Worm (Caenorhabditis elegans) whole organism, L4 larva: ENCODE results near the gene txbp-3.
A peak's percentile ranks its signal among the peaks of the same experiment; 100 is the strongest.

Experiments
- F26F4.8 ChIP-seq: fragments of 200-800 bp; sonication (Bioruptor generic); conservative IDR thresholded peaks from 2 replicates; pipeline ENCODE4 v1.3.6; 2022; ENCODE audit warnings: missing genetic modification characterization, missing compliant biosample characterization
- T26A8.4 ChIP-seq: fragments of 200-800 bp; sonication (Bioruptor generic); IDR thresholded peaks from 2 replicates; pipeline ENCODE4 v1.3.6; 2022; ENCODE audit warnings: missing genetic modification characterization, missing compliant biosample characterization
- Y5F2A.4 ChIP-seq: fragments of 200-800 bp; sonication (Bioruptor generic); optimal IDR thresholded peaks from 2 replicates; lab custom pipeline; 2018; ENCODE audit warnings: mild to moderate bottlenecking, missing genetic modification characterization, missing compliant biosample characterization
- ZK546.5 ChIP-seq, 2 experiments: sonication (generic microtip); optimal IDR thresholded peaks; 2 replicates each; lab custom pipeline; 2017; ENCODE audit warnings: missing biosample characterization in 2 of 2, missing genetic modification characterization in 2 of 2
- aha-1 ChIP-seq: fragments of 150-350 bp; peaks from one replicate; lab custom pipeline; 2014; ENCODE audit warnings: missing biosample characterization, missing genetic modification characterization
- aly-2 ChIP-seq: sonication (generic microtip); optimal IDR thresholded peaks from 2 replicates; lab custom pipeline; 2018; ENCODE audit warnings: missing biosample characterization, missing genetic modification characterization
- arid-1 ChIP-seq: fragments of 200-800 bp; sonication (Bioruptor generic); conservative IDR thresholded peaks from 2 replicates; pipeline ENCODE4 v1.3.6; 2022; ENCODE audit warnings: missing genetic modification reagents, missing genetic modification characterization, missing compliant biosample characterization
- attf-4 ChIP-seq: sonication (generic microtip); optimal IDR thresholded peaks from 3 replicates; lab custom pipeline; 2017; ENCODE audit warnings: missing biosample characterization, missing genetic modification characterization
- ceh-32 ChIP-seq: sonication (generic microtip); optimal IDR thresholded peaks from 2 replicates; lab custom pipeline; 2016; ENCODE audit warnings: mild to moderate bottlenecking, missing genetic modification characterization, missing compliant biosample characterization; ENCODE audit not compliant: poor library complexity
- ctbp-1 ChIP-seq: fragments of 200-800 bp; sonication (Bioruptor generic); IDR thresholded peaks from 2 replicates; pipeline ENCODE4 v1.3.6; 2022; ENCODE audit warnings: missing genetic modification reagents, missing genetic modification characterization, missing compliant biosample characterization
- daf-12 ChIP-seq: fragments of 150-350 bp; optimal IDR thresholded peaks from 2 replicates; lab custom pipeline; 2014; ENCODE audit warnings: missing biosample characterization, missing genetic modification reagents, missing genetic modification characterization
- daf-16 ChIP-seq, 3 experiments: sonication (generic microtip); optimal IDR thresholded peaks; 2 replicates each; lab custom pipeline; 2016 to 2017; ENCODE audit warnings: missing genetic modification characterization in 3 of 3, missing genetic modification reagents in 3 of 3, mild to moderate bottlenecking in 2 of 3, missing compliant biosample characterization in 2 of 3, missing biosample characterization in 1 of 3, moderate library complexity in 1 of 3
- dmd-6 ChIP-seq: fragments of 200-800 bp; sonication (Bioruptor generic); IDR thresholded peaks from 2 replicates; pipeline ENCODE4 v1.3.6; 2022; ENCODE audit warnings: missing genetic modification reagents, missing genetic modification characterization, missing compliant biosample characterization
- dmd-8 ChIP-seq: fragments of 200-800 bp; sonication (Bioruptor generic); IDR thresholded peaks from 2 replicates; pipeline ENCODE4 v1.3.6; 2022; ENCODE audit warnings: missing genetic modification characterization, missing compliant biosample characterization
- dve-1 ChIP-seq: sonication (generic microtip); optimal IDR thresholded peaks from 2 replicates; lab custom pipeline; 2017; ENCODE audit warnings: antibody characterized with exemption, mild to moderate bottlenecking, missing genetic modification characterization, missing compliant biosample characterization; ENCODE audit not compliant: insufficient read depth
- fos-1 ChIP-seq: fragments of 150-350 bp; optimal IDR thresholded peaks from 2 replicates; lab custom pipeline; 2014; ENCODE audit warnings: missing biosample characterization, missing genetic modification characterization
- hlh-11 ChIP-seq: fragments of 200-800 bp; sonication (Bioruptor generic); optimal IDR thresholded peaks from 2 replicates; lab custom pipeline; 2018; ENCODE audit warnings: mild to moderate bottlenecking, missing genetic modification characterization, missing compliant biosample characterization
- hlh-30 ChIP-seq: sonication (generic microtip); optimal IDR thresholded peaks from 2 replicates; lab custom pipeline; 2017; ENCODE audit warnings: antibody characterized with exemption, mild to moderate bottlenecking, missing genetic modification characterization, missing compliant biosample characterization; ENCODE audit not compliant: insufficient read depth
- hmg-1.1 ChIP-seq: fragments of 200-800 bp; sonication (Bioruptor generic); IDR thresholded peaks from 2 replicates; pipeline ENCODE4 v1.3.6; 2022; ENCODE audit warnings: missing genetic modification reagents, missing genetic modification characterization, missing compliant biosample characterization
- jun-1 ChIP-seq: fragments of 150-350 bp; optimal IDR thresholded peaks from 2 replicates; lab custom pipeline; 2014; ENCODE audit warnings: missing biosample characterization, missing genetic modification reagents, missing genetic modification characterization
- lim-7 ChIP-seq: fragments of 200-800 bp; sonication (Bioruptor generic); IDR thresholded peaks from 2 replicates; pipeline ENCODE4 v1.3.6; 2022; ENCODE audit warnings: missing genetic modification characterization, missing compliant biosample characterization
- lin-13 ChIP-seq: fragments of 150-350 bp; optimal IDR thresholded peaks from 2 replicates; lab custom pipeline; 2014; ENCODE audit warnings: missing biosample characterization, missing genetic modification reagents, missing genetic modification characterization
- lin-29 ChIP-seq: fragments of 200-800 bp; sonication (Bioruptor generic); IDR thresholded peaks from 2 replicates; pipeline ENCODE4 v1.3.6; 2022; ENCODE audit warnings: missing genetic modification reagents, missing genetic modification characterization, missing compliant biosample characterization
- madf-5 ChIP-seq, 2 experiments: fragments of 200-800 bp; sonication (Bioruptor generic); IDR thresholded peaks; 2 replicates each; pipeline ENCODE4 v1.3.6; 2022; ENCODE audit warnings: missing compliant biosample characterization in 2 of 2, missing genetic modification characterization in 2 of 2
- mdl-1 ChIP-seq, 2 experiments: fragments of 150-350 bp in 1 of 2; sonication (generic microtip) in 1 of 2; optimal IDR thresholded peaks; 2 replicates each; lab custom pipeline; 2014 to 2017; ENCODE audit warnings: missing biosample characterization in 2 of 2, missing genetic modification characterization in 2 of 2
- mep-1 ChIP-seq: fragments of 150-350 bp; sonication (generic microtip); optimal IDR thresholded peaks from 3 replicates; lab custom pipeline; 2014; ENCODE audit warnings: missing biosample characterization, missing genetic modification characterization
- mes-2 ChIP-seq: sonication (generic microtip); optimal IDR thresholded peaks from 2 replicates; lab custom pipeline; 2016; ENCODE audit warnings: missing genotype, mild to moderate bottlenecking, missing genetic modification characterization, missing compliant biosample characterization; ENCODE audit not compliant: poor library complexity, severe bottlenecking
- nhr-102 ChIP-seq: sonication (generic microtip); optimal IDR thresholded peaks from 2 replicates; lab custom pipeline; 2016; ENCODE audit warnings: mild to moderate bottlenecking, missing genetic modification characterization, moderate library complexity, missing compliant biosample characterization
- nhr-11 ChIP-seq: fragments of 150-350 bp; optimal IDR thresholded peaks from 2 replicates; lab custom pipeline; 2014; ENCODE audit warnings: missing biosample characterization, missing genetic modification characterization
- nhr-111 ChIP-seq: fragments of 200-800 bp; sonication (Bioruptor generic); optimal IDR thresholded peaks from 2 replicates; lab custom pipeline; 2018; ENCODE audit warnings: mild to moderate bottlenecking, missing genetic modification characterization, missing compliant biosample characterization
- nhr-28 ChIP-seq: fragments of 150-350 bp; optimal IDR thresholded peaks from 2 replicates; lab custom pipeline; 2014; ENCODE audit warnings: missing biosample characterization, missing genetic modification characterization
- nhr-42 ChIP-seq: fragments of 200-800 bp; sonication (Bioruptor generic); IDR thresholded peaks from 2 replicates; pipeline ENCODE4 v1.3.6; 2022; ENCODE audit warnings: missing genetic modification characterization, missing compliant biosample characterization
- nhr-48 ChIP-seq: sonication (generic microtip); optimal IDR thresholded peaks from 2 replicates; lab custom pipeline; 2016; ENCODE audit warnings: mild to moderate bottlenecking, missing genetic modification characterization, missing compliant biosample characterization
- nhr-76 ChIP-seq: fragments of 150-350 bp; optimal IDR thresholded peaks from 2 replicates; lab custom pipeline; 2014; ENCODE audit warnings: missing biosample characterization, missing genetic modification characterization
- pha-4 ChIP-seq, 2 experiments: fragments of 150-350 bp in 1 of 2; fragments of 200-800 bp in 1 of 2; sonication (Bioruptor generic) in 1 of 2; IDR thresholded peaks in 1 of 2; optimal IDR thresholded peaks in 1 of 2; 2 replicates each; pipeline versions ENCODE4 v1.3.6 to Lab custom; 2014 to 2022; ENCODE audit warnings: missing genetic modification characterization in 2 of 2, missing genetic modification reagents in 2 of 2, missing biosample characterization in 1 of 2, missing compliant biosample characterization in 1 of 2
- set-16 ChIP-seq: fragments of 200-800 bp; sonication (Bioruptor generic); IDR thresholded peaks from 2 replicates; pipeline ENCODE4 v1.3.6; 2022; ENCODE audit warnings: missing genetic modification reagents, missing genetic modification characterization, missing compliant biosample characterization
- skn-1 ChIP-seq: fragments of 150-350 bp; optimal IDR thresholded peaks from 2 replicates; lab custom pipeline; 2014; ENCODE audit warnings: missing biosample characterization, missing genetic modification characterization
- tag-97 ChIP-seq: fragments of 200-800 bp; sonication (Bioruptor generic); IDR thresholded peaks from 2 replicates; pipeline ENCODE4 v1.3.6; 2022; ENCODE audit warnings: missing genetic modification characterization, missing compliant biosample characterization
- tra-1 ChIP-seq: fragments of 200-800 bp; sonication (Bioruptor generic); IDR thresholded peaks from 2 replicates; pipeline ENCODE4 v1.3.6; 2022; ENCODE audit warnings: missing genetic modification reagents, missing genetic modification characterization, missing compliant biosample characterization
- unc-130 ChIP-seq: sonication (generic microtip); optimal IDR thresholded peaks from 2 replicates; lab custom pipeline; 2016; ENCODE audit warnings: missing genetic modification reagents, missing genetic modification characterization, missing compliant biosample characterization
- unc-62 ChIP-seq, 3 experiments: fragments of 150-350 bp in 1 of 3; sonication (generic microtip); optimal IDR thresholded peaks in 2 of 3; peaks in 1 of 3; 1 replicate in 1 of 3; 2 replicates in 2 of 3; lab custom pipeline; 2014 to 2017; ENCODE audit warnings: missing biosample characterization in 3 of 3, missing genetic modification characterization in 3 of 3, missing genetic modification reagents in 3 of 3, missing genotype in 1 of 3
- zfp-3 ChIP-seq: fragments of 200-800 bp; sonication (Bioruptor generic); conservative IDR thresholded peaks from 2 replicates; pipeline ENCODE4 v1.3.6; 2022; ENCODE audit warnings: missing genetic modification reagents, missing genetic modification characterization, missing compliant biosample characterization
- zip-11 ChIP-seq: fragments of 200-800 bp; sonication (Bioruptor generic); IDR thresholded peaks from 2 replicates; pipeline ENCODE4 v1.3.6; 2022; ENCODE audit warnings: missing genetic modification characterization, missing compliant biosample characterization

Gene txbp-3

DNA sequence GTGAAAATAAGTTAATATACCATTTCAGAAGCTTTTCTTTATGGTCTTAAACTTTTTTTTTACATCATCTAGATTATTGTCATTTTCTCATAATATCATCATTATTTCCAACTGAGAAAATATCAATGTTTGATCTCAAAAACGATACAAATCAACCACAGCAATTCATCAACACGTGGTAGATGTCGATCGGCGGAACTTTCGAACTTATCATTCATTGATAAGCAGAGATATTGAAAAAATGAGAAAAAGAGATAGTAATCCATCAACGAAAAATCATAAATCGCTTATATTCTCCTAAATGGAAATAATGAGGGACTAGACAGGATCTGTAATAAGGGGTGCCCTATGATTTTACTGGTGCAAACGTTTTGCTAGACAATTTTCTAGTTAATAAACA lies 49.5 kb upstream of the txbp-3 start (continued):
- no peak for TF ChIP-seq tra-1 (GFP tag; lab: Robert Waterston, UW)
- no peak for TF ChIP-seq lim-7
- no peak for TF ChIP-seq ZK546.5 (tag; optimal IDR thresholded peaks at IDR 0.05; lab: Kevin White, UChicago)
- TF ChIP-seq zfp-3 (GFP tag; lab: Robert Waterston, UW) = no peak
- TF ChIP-seq set-16 = no peak
- no peak for TF ChIP-seq jun-1 (tag; lab: Kevin White, UChicago)
- no peak for TF ChIP-seq nhr-76 (tag; lab: Kevin White, UChicago)
- no peak for TF ChIP-seq daf-16 (GFP tag; optimal IDR thresholded peaks at IDR 0.05; lab: Kevin White, UChicago)
- no peak for TF ChIP-seq daf-16 (tag; optimal IDR thresholded peaks at IDR 0.05; lab: Kevin White, UChicago)
- no peak for TF ChIP-seq fos-1 (tag; lab: Kevin White, UChicago)
- no peak for TF ChIP-seq hmg-1.1
- no peak for TF ChIP-seq tag-97 (GFP tag; lab: Robert Waterston, UW)
- TF ChIP-seq unc-130 (GFP tag; lab: Kevin White, UChicago) = no peak
- no peak for TF ChIP-seq ceh-32 (tag; lab: Kevin White, UChicago)
- TF ChIP-seq nhr-111 = no peak
- TF ChIP-seq arid-1 (GFP tag; lab: Robert Waterston, UW) = no peak
- TF ChIP-seq mes-2 (tag; lab: Kevin White, UChicago) = no peak
- no peak for TF ChIP-seq mep-1 (tag; lab: Kevin White, UChicago)
- no peak for TF ChIP-seq madf-5 (GFP tag; IDR thresholded peaks at IDR 0.05; lab: Robert Waterston, UW)
- no peak for TF ChIP-seq F26F4.8 (GFP tag; lab: Robert Waterston, UW)
- no peak for TF ChIP-seq ctbp-1 (GFP tag; lab: Robert Waterston, UW)
- TF ChIP-seq dmd-6 = peak; percentile 40
- TF ChIP-seq aly-2 (tag; lab: Kevin White, UChicago) = no peak
- peak in 1 of 2 experiments; percentile 69 for TF ChIP-seq mdl-1 (tag; optimal IDR thresholded peaks at IDR 0.05; lab: Kevin White, UChicago)
- TF ChIP-seq nhr-11 (tag; lab: Kevin White, UChicago) = no peak
- no peak for TF ChIP-seq nhr-102 (tag; lab: Kevin White, UChicago)
- TF ChIP-seq skn-1 (tag; lab: Kevin White, UChicago) = no peak
- TF ChIP-seq hlh-11 = peak; percentile 35
- TF ChIP-seq nhr-28 (tag; lab: Kevin White, UChicago) = peak; percentile 63
- no peak for TF ChIP-seq Y5F2A.4 (GFP tag; lab: Kevin White, UChicago)
- peak; percentile 48 for TF ChIP-seq nhr-48 (tag; lab: Kevin White, UChicago)

DNA sequence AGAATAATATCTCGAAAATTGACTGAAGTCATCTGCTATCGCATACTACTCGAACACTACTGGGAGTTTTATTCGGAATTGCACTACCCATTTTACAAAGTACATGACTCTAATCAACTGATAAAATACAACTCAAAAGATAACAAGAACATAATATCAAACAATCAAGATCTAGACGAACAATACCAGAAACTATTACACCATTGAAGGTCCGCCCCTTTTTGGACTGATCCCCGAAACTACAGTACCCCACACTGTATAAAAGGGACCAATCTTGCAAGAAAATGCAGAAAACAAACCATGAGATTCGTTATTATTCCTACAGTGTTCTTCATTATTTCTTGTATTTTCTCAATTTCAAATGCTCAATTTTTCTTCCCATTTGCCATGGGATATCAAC lies 47.2 kb upstream of the txbp-3 start, which contains the start of gene F54D8.10:
TSS of gene F54D8.10 (plus strand) at position 301 of the 400 bp plus-strand sequence.
- TF ChIP-seq mep-1 (tag; lab: Kevin White, UChicago) = no peak
- TF ChIP-seq, all 104 proteins: peak for 0

DNA sequence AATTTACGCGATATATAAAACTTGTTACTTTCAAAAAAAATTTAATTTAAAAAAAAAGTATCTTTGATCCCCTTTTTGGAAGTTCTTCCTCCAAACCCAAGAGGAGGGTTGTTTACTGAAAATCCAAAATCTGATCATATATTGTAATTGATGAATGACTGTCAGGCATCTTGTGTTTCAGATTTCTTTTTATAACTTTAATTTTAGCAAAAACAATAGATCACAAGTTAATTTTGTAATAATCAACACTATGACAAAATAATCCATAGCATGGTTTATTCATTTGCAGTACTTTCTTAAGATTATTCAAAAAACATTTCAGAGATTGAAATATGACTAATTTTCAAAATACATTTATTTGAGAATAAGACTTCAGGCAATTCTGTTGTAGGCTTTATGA lies 45.1 kb upstream of the txbp-3 start:
- TF ChIP-seq zfp-3 (GFP tag; lab: Robert Waterston, UW) (peak; percentile 66; the same call in 1 of the 2 replicates), T26A8.4 (GFP tag; lab: Robert Waterston, UW) (0 out of 2 replicates have a peak, but pooled peaks have one; percentile 10), aha-1 (peak; percentile 92), zip-11 (GFP tag; lab: Robert Waterston, UW) (no peak), dve-1 (tag; lab: Kevin White, UChicago) (no peak), daf-16 (GFP tag; optimal IDR thresholded peaks at IDR 0.05; lab: Kevin White, UChicago) (no peak), daf-16 (tag; optimal IDR thresholded peaks at IDR 0.05; lab: Kevin White, UChicago) (no peak)
- TF ChIP-seq, all 104 proteins: peak for 3

DNA sequence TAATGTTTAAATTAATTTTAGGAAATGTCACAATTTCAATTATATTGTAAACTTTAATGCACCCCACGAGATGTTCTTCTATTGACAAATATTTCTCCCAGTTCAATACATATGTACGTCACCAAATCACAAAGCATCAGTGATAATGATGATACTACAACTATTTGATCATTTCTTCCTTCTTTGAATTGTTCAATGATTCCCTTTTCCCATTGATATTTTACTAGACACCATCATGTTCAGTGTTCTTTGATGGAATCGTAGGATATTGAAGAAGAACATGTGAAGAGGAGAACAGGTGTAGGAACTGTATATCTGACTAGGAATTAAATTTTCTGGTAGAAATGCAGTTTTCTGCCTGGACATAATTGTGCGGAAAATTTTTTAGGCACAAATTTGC lies 42.2 kb upstream of the txbp-3 start:
- TF ChIP-seq mes-2 (tag; lab: Kevin White, UChicago) (no peak), lin-13 (no peak), lin-29 (GFP tag; lab: Robert Waterston, UW) (no peak), daf-12 (tag; lab: Kevin White, UChicago) (no peak), ceh-32 (tag; lab: Kevin White, UChicago) (no peak), dmd-8 (GFP tag; lab: Robert Waterston, UW) (no peak), nhr-28 (tag; lab: Kevin White, UChicago) (peak; percentile 44), dmd-6 (0 out of 2 replicates have a peak, but pooled peaks have one; percentile 21), madf-5 (GFP tag; IDR thresholded peaks at IDR 0.05; lab: Robert Waterston, UW) (no peak), nhr-102 (tag; lab: Kevin White, UChicago) (no peak), hlh-30 (tag; lab: Kevin White, UChicago) (peak; percentile 20), pha-4 (GFP tag; IDR thresholded peaks at IDR 0.05; lab: Robert Waterston, UW) (no peak), pha-4 (tag; optimal IDR thresholded peaks at IDR 0.05; lab: Kevin White, UChicago) (no peak), nhr-48 (tag; lab: Kevin White, UChicago) (peak; percentile 36), nhr-42 (GFP tag; lab: Robert Waterston, UW) (no peak), mdl-1 (tag; optimal IDR thresholded peaks at IDR 0.05; lab: Kevin White, UChicago) (peak; percentile 6 to 51), unc-62 (GFP tag; optimal IDR thresholded peaks at IDR 0.05 in 1 of 2; lab: Kevin White, UChicago) (peak in 1 of 2 experiments; percentile 88), unc-62 (tag; optimal IDR thresholded peaks at IDR 0.05; lab: Kevin White, UChicago) (no peak), attf-4 (tag; lab: Kevin White, UChicago) (no peak)
